3 fruit fly cellular contexts compared by ENCODE assay signal in genomic region chr3R:7334613-7335012, dm6.
TF ChIP-seq lines count a peak whose summit lies in the region.

No protein-coding gene starts in this region.

- no peak for TF ChIP-seq CTCF in whole organism, embryonic (GFP tag; optimal IDR thresholded peaks at IDR 0.05; lab: Kevin White, UChicago)

TF ChIP-seq in whole organism, embryonic, 481 proteins besides CTCF, POLR2A, EP300 and RAD21 (continues in another document):
- TF ChIP-seq CG15514 (GFP tag; optimal IDR thresholded peaks at IDR 0.05; lab: Kevin White, UChicago) (peak; percentile 38), gem (tag; optimal IDR thresholded peaks at IDR 0.05; lab: Kevin White, UChicago) (peak; percentile 60), z (GFP tag; IDR thresholded peaks at IDR 0.05; lab: Robert Waterston, UW) (0 out of 3 replicates have a peak, but pooled peaks have one; percentile 28), CG8281 (tag; optimal IDR thresholded peaks at IDR 0.05; lab: Kevin White, UChicago) (no peak), B-H1 (GFP tag; IDR thresholded peaks at IDR 0.05; lab: Robert Waterston, UW) (0 out of 3 replicates have a peak, but pooled peaks have one; percentile 10), dysf (GFP tag; IDR thresholded peaks at IDR 0.05; lab: Robert Waterston, UW) (peak; percentile 51; the same call in 1 of the 3 replicates), sug (tag; optimal IDR thresholded peaks at IDR 0.05; lab: Kevin White, UChicago) (no peak), CG13424 (tag; optimal IDR thresholded peaks at IDR 0.05; lab: Kevin White, UChicago) (peak; percentile 40), bowl (GFP tag; IDR thresholded peaks at IDR 0.05; lab: Robert Waterston, UW) (no peak), CG7839 (tag; optimal IDR thresholded peaks at IDR 0.05; lab: Kevin White, UChicago) (peak; percentile 46), CoRest (tag; optimal IDR thresholded peaks at IDR 0.05; lab: Kevin White, UChicago) (peak; percentile 10), vvl (GFP tag; IDR thresholded peaks at IDR 0.05; lab: Robert Waterston, UW) (no peak), caup (GFP tag; optimal IDR thresholded peaks at IDR 0.05; lab: Kevin White, UChicago; ENCODE audit: severe bottlenecking) (peak; percentile 27), ro (GFP tag; IDR thresholded peaks at IDR 0.05; lab: Robert Waterston, UW) (no peak), her (GFP tag; optimal IDR thresholded peaks at IDR 0.05; lab: Kevin White, UChicago) (no peak), CG6689 (GFP tag; IDR thresholded peaks at IDR 0.05; lab: Robert Waterston, UW) (no peak), HHEX (GFP tag; optimal IDR thresholded peaks at IDR 0.05; lab: Kevin White, UChicago) (peak; percentile 28), Hmr (GFP tag; optimal IDR thresholded peaks at IDR 0.05; lab: Kevin White, UChicago) (peak; percentile 54), CG10366 (GFP tag; IDR thresholded peaks at IDR 0.05; lab: Robert Waterston, UW) (0 out of 2 replicates have a peak, but pooled peaks have one; percentile 20), ci (GFP tag; IDR thresholded peaks at IDR 0.05; lab: Robert Waterston, UW) (0 out of 3 replicates have a peak, but pooled peaks have one; percentile 29), NfI (GFP tag; optimal IDR thresholded peaks at IDR 0.05; lab: Kevin White, UChicago) (peak; percentile 9), nom (GFP tag; optimal IDR thresholded peaks at IDR 0.05; lab: Kevin White, UChicago) (no peak), cwo (GFP tag; optimal IDR thresholded peaks at IDR 0.05; lab: Kevin White, UChicago) (peak; percentile 20), Oli (tag; optimal IDR thresholded peaks at IDR 0.05; lab: Kevin White, UChicago) (peak; percentile 14), fd96Cb (tag; optimal IDR thresholded peaks at IDR 0.05; lab: Kevin White, UChicago) (peak; percentile 6), CG9817 (tag; optimal IDR thresholded peaks at IDR 0.05; lab: Kevin White, UChicago) (peak; percentile 10), Sox102F (GFP tag; optimal IDR thresholded peaks at IDR 0.05; lab: Kevin White, UChicago) (peak; percentile 40), CG14441 (GFP tag; IDR thresholded peaks at IDR 0.05; lab: Robert Waterston, UW) (0 out of 2 replicates have a peak, but pooled peaks have one; percentile 24), Fer3 (tag; optimal IDR thresholded peaks at IDR 0.05; lab: Kevin White, UChicago) (peak; percentile 44)

TF ChIP-seq in whole organism, prepupa, 60 proteins besides CTCF, POLR2A, EP300 and RAD21:
- TF ChIP-seq CG34406 (GFP tag; optimal IDR thresholded peaks at IDR 0.05; lab: Kevin White, UChicago) (no peak), Eip78C (GFP tag; lab: Kevin White, UChicago) (peak; percentile 48), eg (GFP tag; IDR thresholded peaks at IDR 0.05; lab: Robert Waterston, UW) (no peak), CG6808 (GFP tag; optimal IDR thresholded peaks at IDR 0.05; lab: Kevin White, UChicago) (no peak), CG10631 (GFP tag; optimal IDR thresholded peaks at IDR 0.05; lab: Kevin White, UChicago) (peak; percentile 0), lz (GFP tag; optimal IDR thresholded peaks at IDR 0.05; lab: Kevin White, UChicago) (no peak), Met (GFP tag; optimal IDR thresholded peaks at IDR 0.05; lab: Kevin White, UChicago) (no peak), acj6 (GFP tag; optimal IDR thresholded peaks at IDR 0.05; lab: Kevin White, UChicago) (no peak), svp (GFP tag; lab: Kevin White, UChicago) (peak; percentile 26), CG3032 (tag; optimal IDR thresholded peaks at IDR 0.05; lab: Kevin White, UChicago) (no peak), fd85E (GFP tag; optimal IDR thresholded peaks at IDR 0.05; lab: Kevin White, UChicago) (no peak), vri (GFP tag; optimal IDR thresholded peaks at IDR 0.05; lab: Kevin White, UChicago) (peak; percentile 28), Hr39 (GFP tag; optimal IDR thresholded peaks at IDR 0.05; lab: Kevin White, UChicago) (no peak), esn (GFP tag; optimal IDR thresholded peaks at IDR 0.05; lab: Kevin White, UChicago) (peak; percentile 22), CG11294 (GFP tag; IDR thresholded peaks at IDR 0.05; lab: Robert Waterston, UW) (no peak)

TF ChIP-seq in whole organism, wandering third instar larva, 38 proteins besides CTCF, POLR2A, EP300 and RAD21:
- TF ChIP-seq dsf (GFP tag; optimal IDR thresholded peaks at IDR 0.05; lab: Kevin White, UChicago; ENCODE audit: borderline replicate concordance), result no peak
- TF ChIP-seq OdsH (GFP tag; optimal IDR thresholded peaks at IDR 0.05; lab: Kevin White, UChicago), result peak; percentile 38
- no peak for TF ChIP-seq Jra (GFP tag; optimal IDR thresholded peaks at IDR 0.05; lab: Kevin White, UChicago)
- no peak for TF ChIP-seq Dif (GFP tag; optimal IDR thresholded peaks at IDR 0.05; lab: Kevin White, UChicago; ENCODE audit: partially characterized antibody)
- TF ChIP-seq h (GFP tag; optimal IDR thresholded peaks at IDR 0.05; lab: Kevin White, UChicago), result peak; percentile 24
- no peak for TF ChIP-seq N (GFP tag; optimal IDR thresholded peaks at IDR 0.05; lab: Kevin White, UChicago)
- TF ChIP-seq Dfd (GFP tag; optimal IDR thresholded peaks at IDR 0.05; lab: Kevin White, UChicago), result no peak
- peak; percentile 33 for TF ChIP-seq HLH106 (tag; optimal IDR thresholded peaks at IDR 0.05; lab: Kevin White, UChicago)
- TF ChIP-seq woc (GFP tag; optimal IDR thresholded peaks at IDR 0.05; lab: Kevin White, UChicago), result no peak
- TF ChIP-seq foxo (GFP tag; optimal IDR thresholded peaks at IDR 0.05; lab: Kevin White, UChicago), result peak in 1 of 2 experiments; percentile 33
- no peak for TF ChIP-seq GATAd (GFP tag; optimal IDR thresholded peaks at IDR 0.05; lab: Kevin White, UChicago)
- no peak for TF ChIP-seq CG32264 (GFP tag; optimal IDR thresholded peaks at IDR 0.05; lab: Kevin White, UChicago)
- TF ChIP-seq sage (GFP tag; optimal IDR thresholded peaks at IDR 0.05; lab: Kevin White, UChicago), result no peak
- peak; percentile 5 for TF ChIP-seq Sp1 (GFP tag; optimal IDR thresholded peaks at IDR 0.05; lab: Kevin White, UChicago)

Comparison
In these comparisons a context has a peak if more than half of its experiments do, and no peak if none do; other contexts are left out.
1. Of the 7 proteins assayed by ChIP-seq in both whole organism, embryonic and whole organism, prepupa: peak only in whole organism, embryonic: Blimp-1 and Sox102F; only in whole organism, prepupa: none; in both: none; in neither: 5.